Worm (Caenorhabditis elegans): ENCODE results near the gene fbxb-38.

ce11 chrII:2191383-2191782 lies 22.8 kb upstream of the fbxb-38 start:
- TF ChIP-seq him-1 (tag; optimal IDR thresholded peaks at IDR 0.05): no peak
- no peak for TF ChIP-seq dao-5 (tag; optimal IDR thresholded peaks at IDR 0.05)
- no peak for TF ChIP-seq W03F9.2 (tag; optimal IDR thresholded peaks at IDR 0.05)
